Worm (Caenorhabditis elegans): ENCODE data around the gene ndx-2.

ndx-2 gene

DNA sequence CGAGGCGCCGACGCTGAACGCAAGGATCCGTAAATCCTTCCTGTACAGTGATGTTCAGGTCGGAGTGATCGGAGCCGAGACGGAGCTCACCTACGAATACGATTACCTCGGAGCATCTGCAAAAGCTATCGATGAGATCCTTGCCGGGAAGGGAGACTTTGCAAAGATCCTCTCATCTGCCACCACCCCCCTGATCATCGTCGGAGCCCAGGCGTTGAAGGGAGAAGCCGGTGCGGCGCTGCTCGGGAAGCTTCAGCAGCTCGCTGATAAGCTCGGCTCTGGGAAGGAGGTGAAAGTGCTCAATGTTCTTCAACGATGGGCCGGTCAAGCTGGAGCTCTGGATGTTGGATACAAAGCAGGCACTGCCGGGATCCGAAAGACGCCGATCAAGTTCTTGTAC, 38.5 kb upstream of the ndx-2 start:
- TF ChIP-seq pat-9 (tag; optimal IDR thresholded peaks at IDR 0.05): no peak
- TF ChIP-seq elt-2 (tag; optimal IDR thresholded peaks at IDR 0.05): no peak
- no peak for TF ChIP-seq che-1 (tag; optimal IDR thresholded peaks at IDR 0.05)
- no peak for TF ChIP-seq ceh-48 (tag; optimal IDR thresholded peaks at IDR 0.05)
- no peak for TF ChIP-seq ceh-6 (GFP tag; optimal IDR thresholded peaks at IDR 0.05)
- TF ChIP-seq hlh-15 (tag; optimal IDR thresholded peaks at IDR 0.05): no peak
- no peak for TF ChIP-seq hlh-8 (tag; optimal IDR thresholded peaks at IDR 0.05)
- no peak for TF ChIP-seq unc-42 (tag; optimal IDR thresholded peaks at IDR 0.05)

- no peak for TF ChIP-seq madf-2 (tag; optimal IDR thresholded peaks at IDR 0.05)
- TF ChIP-seq elt-4 (tag; optimal IDR thresholded peaks at IDR 0.05): peak; percentile 7
Observed at ce11 chrV:2702883-2703282, 38.1 kb upstream of the ndx-2 start.

DNA sequence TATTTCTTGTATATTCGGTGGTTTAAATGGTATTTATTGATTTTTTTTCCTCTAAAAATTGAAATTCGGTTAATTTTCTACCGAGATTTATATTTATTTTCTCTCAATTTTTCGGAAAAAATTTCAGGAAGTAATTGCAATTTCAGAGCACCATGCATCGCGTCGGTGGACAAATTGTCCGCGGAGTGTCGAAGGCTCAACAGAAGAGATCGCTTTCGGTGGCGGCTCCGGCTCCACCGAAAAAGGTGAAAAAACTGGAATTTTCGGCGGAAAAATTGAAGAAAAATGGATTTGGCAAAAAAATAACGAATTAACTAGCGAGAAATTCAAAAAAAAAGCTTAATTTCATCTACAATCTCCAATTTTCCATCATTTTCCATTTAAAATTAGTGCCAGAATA, 34.0 kb upstream of the ndx-2 start, which contains the start of gene nuo-5:
Gene nuo-5 (plus strand): TSS at position 147 of the 400 bp plus-strand sequence.
- TF ChIP-seq pha-4 (tag; optimal IDR thresholded peaks at IDR 0.05) (no peak), ztf-16 (tag; optimal IDR thresholded peaks at IDR 0.05) (no peak), ref-2 (tag; optimal IDR thresholded peaks at IDR 0.05) (no peak), sdc-2 (tag; optimal IDR thresholded peaks at IDR 0.05) (no peak), ceh-48 (tag; optimal IDR thresholded peaks at IDR 0.05) (no peak), madf-2 (tag; optimal IDR thresholded peaks at IDR 0.05) (no peak), tbx-2 (tag; optimal IDR thresholded peaks at IDR 0.05) (no peak), hlh-13 (GFP tag; optimal IDR thresholded peaks at IDR 0.05) (no peak), ceh-9 (tag; optimal IDR thresholded peaks at IDR 0.05) (no peak), ceh-30 (tag; optimal IDR thresholded peaks at IDR 0.05) (no peak)

ce11 chrV:2697693-2698092, 32.9 kb upstream of the ndx-2 start:
- TF ChIP-seq lim-6 (tag; optimal IDR thresholded peaks at IDR 0.05) (no peak), unc-86 (tag; optimal IDR thresholded peaks at IDR 0.05) (peak; percentile 40), nhr-11 (tag; optimal IDR thresholded peaks at IDR 0.05) (no peak), elt-2 (tag; optimal IDR thresholded peaks at IDR 0.05) (peak; percentile 8), ref-2 (tag; optimal IDR thresholded peaks at IDR 0.05) (no peak), zip-5 (tag; optimal IDR thresholded peaks at IDR 0.05) (peak; percentile 20), ttx-3 (tag; optimal IDR thresholded peaks at IDR 0.05) (peak; percentile 34), F13H6.1 (tag; optimal IDR thresholded peaks at IDR 0.05) (no peak)

DNA sequence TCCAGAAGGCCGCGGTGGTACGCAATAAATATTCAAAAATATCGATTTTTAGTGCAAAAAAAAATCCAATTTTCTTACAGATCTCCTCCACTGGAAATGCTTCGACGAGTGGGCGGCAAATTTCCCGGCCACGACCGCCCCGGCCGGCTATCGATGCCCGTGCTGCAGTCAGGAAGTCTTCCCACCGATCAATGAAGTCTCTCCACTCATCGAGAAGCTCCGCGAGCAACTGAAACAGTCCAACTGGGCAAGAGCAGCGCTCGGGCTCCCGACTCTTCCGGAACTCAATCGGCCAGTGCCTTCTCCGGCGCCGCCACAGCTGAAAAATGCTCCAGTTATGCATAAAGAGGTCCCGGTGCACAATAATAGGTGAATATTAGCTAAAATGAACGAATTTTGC, 31.1 kb upstream of the ndx-2 start, which contains the start of gene Y45G12B.3:
Gene Y45G12B.3 (minus strand): TSS at position 320 of the 400 bp plus-strand sequence.
- TF ChIP-seq zip-5 (tag; optimal IDR thresholded peaks at IDR 0.05) (no peak), pros-1 (tag; optimal IDR thresholded peaks at IDR 0.05) (no peak), ceh-19 (GFP tag; optimal IDR thresholded peaks at IDR 0.05) (no peak), nhr-232 (tag; optimal IDR thresholded peaks at IDR 0.05) (no peak), odd-2 (tag; optimal IDR thresholded peaks at IDR 0.05) (no peak), pha-4 (tag; optimal IDR thresholded peaks at IDR 0.05) (no peak), ets-4 (tag; optimal IDR thresholded peaks at IDR 0.05) (no peak), nhr-11 (tag; optimal IDR thresholded peaks at IDR 0.05) (no peak), ztf-16 (tag; optimal IDR thresholded peaks at IDR 0.05) (no peak), unc-3 (GFP tag; conservative IDR thresholded peaks at IDR 0.05) (no peak), unc-3 (tag; optimal IDR thresholded peaks at IDR 0.05) (no peak), ahr-1 (tag; optimal IDR thresholded peaks at IDR 0.05) (no peak), ceh-24 (tag; optimal IDR thresholded peaks at IDR 0.05) (no peak), ceh-14 (tag; optimal IDR thresholded peaks at IDR 0.05) (no peak), C38D4.7 (GFP tag; optimal IDR thresholded peaks at IDR 0.05) (no peak), tbx-7 (tag; optimal IDR thresholded peaks at IDR 0.05) (no peak)

Measured in whole organism, late embryonic.